Worm (Caenorhabditis elegans): ENCODE data around the gene C35B1.7.

DNA sequence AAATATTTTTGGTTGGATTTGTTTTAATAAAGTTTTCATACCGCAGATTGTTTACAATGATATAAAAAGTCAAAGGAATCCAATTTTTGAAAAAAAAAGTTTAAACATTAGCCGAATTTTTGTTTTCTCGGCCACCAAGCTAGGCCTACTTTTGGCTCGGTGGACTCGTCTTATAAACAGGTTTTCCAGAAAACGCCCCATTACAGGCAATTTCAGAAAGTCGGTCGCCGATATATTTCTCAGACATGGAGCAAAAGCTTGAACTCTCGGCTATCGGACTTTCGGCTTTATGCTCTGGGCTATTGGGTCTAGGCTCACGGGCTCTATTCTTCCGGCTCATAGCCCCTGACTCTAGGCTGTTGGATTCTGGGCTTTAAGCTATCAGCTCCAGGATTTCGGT lies 25.8 kb upstream of the C35B1.7 start:
- TF ChIP-seq blmp-1 (tag; optimal IDR thresholded peaks at IDR 0.05) (no peak), elt-3 (tag; optimal IDR thresholded peaks at IDR 0.05) (no peak), lsy-2 (tag; optimal IDR thresholded peaks at IDR 0.05) (no peak)
